Fruit fly (Drosophila melanogaster): ENCODE data around the gene CG14322.

CG14322 gene

DNA sequence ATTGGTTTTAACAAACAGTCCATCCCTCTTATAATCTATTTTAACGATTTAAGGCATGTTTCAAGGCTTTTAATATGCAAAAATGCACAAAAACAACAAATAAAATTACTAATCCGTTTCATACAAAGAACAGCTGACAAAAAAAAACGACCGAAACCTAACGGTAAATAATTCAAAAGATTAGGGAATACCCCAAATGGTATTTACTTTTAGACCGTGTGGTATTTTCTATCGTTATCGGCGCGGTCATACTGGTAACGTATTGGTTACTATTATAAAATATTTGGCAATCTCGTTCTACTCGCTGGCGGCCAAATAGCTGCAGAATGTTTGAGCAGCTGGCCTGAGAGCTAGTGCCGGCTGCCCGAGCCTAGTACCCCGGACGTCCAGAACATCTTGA lies 41.6 kb upstream of the CG14322 start, which contains the start of gene sll (continued):
- no peak for TF ChIP-seq pan (optimal IDR thresholded peaks at IDR 0.05)
- TF ChIP-seq pan (GFP tag; optimal IDR thresholded peaks at IDR 0.05 in 1 of 2, IDR thresholded peaks at IDR 0.05 in 1 of 2), result no peak
- no peak for TF ChIP-seq pnt (GFP tag; optimal IDR thresholded peaks at IDR 0.05)
- TF ChIP-seq CG13775 (GFP tag; optimal IDR thresholded peaks at IDR 0.05), result no peak
- TF ChIP-seq Oli (tag; optimal IDR thresholded peaks at IDR 0.05), result no peak
- TF ChIP-seq grn (GFP tag; optimal IDR thresholded peaks at IDR 0.05), result no peak
- no peak for TF ChIP-seq Nf-YC (tag; optimal IDR thresholded peaks at IDR 0.05)
- no peak for TF ChIP-seq tx (GFP tag; optimal IDR thresholded peaks at IDR 0.05)
- TF ChIP-seq bab2 (GFP tag; optimal IDR thresholded peaks at IDR 0.05), result no peak
- TF ChIP-seq Mrtf (GFP tag; IDR thresholded peaks at IDR 0.05), result no peak
- no peak for TF ChIP-seq tap (tag; optimal IDR thresholded peaks at IDR 0.05)
- TF ChIP-seq Side (GFP tag; optimal IDR thresholded peaks at IDR 0.05), result no peak
- no peak for TF ChIP-seq CG17568 (GFP tag; optimal IDR thresholded peaks at IDR 0.05)
- TF ChIP-seq Six4 (GFP tag; optimal IDR thresholded peaks at IDR 0.05), result no peak
- no peak for TF ChIP-seq CG2712 (tag; optimal IDR thresholded peaks at IDR 0.05)
- peak; percentile 27 for TF ChIP-seq gem (tag; optimal IDR thresholded peaks at IDR 0.05)
- no peak for TF ChIP-seq zfh1 (GFP tag; IDR thresholded peaks at IDR 0.05)
- TF ChIP-seq Awh (GFP tag; IDR thresholded peaks at IDR 0.05), result no peak
- TF ChIP-seq CG10543 (GFP tag; optimal IDR thresholded peaks at IDR 0.05), result no peak
- TF ChIP-seq ac (GFP tag; optimal IDR thresholded peaks at IDR 0.05), result no peak
- no peak for TF ChIP-seq CG6765 (GFP tag; optimal IDR thresholded peaks at IDR 0.05)
- no peak for TF ChIP-seq bowl (GFP tag; IDR thresholded peaks at IDR 0.05)
- TF ChIP-seq CG9215 (GFP tag; IDR thresholded peaks at IDR 0.05), result no peak
- TF ChIP-seq ssp (GFP tag; IDR thresholded peaks at IDR 0.05), result no peak
- TF ChIP-seq CG6813 (GFP tag; optimal IDR thresholded peaks at IDR 0.05), result no peak
- TF ChIP-seq CG10654 (GFP tag; optimal IDR thresholded peaks at IDR 0.05), result no peak
- no peak for TF ChIP-seq scrt (GFP tag; optimal IDR thresholded peaks at IDR 0.05)
- TF ChIP-seq dmrt11E (tag; optimal IDR thresholded peaks at IDR 0.05), result no peak
- no peak for TF ChIP-seq CG12659 (GFP tag; optimal IDR thresholded peaks at IDR 0.05)
- no peak for TF ChIP-seq CG8388 (GFP tag; optimal IDR thresholded peaks at IDR 0.05)
- no peak for TF ChIP-seq NK7.1 (GFP tag; optimal IDR thresholded peaks at IDR 0.05)
- TF ChIP-seq ara (GFP tag; IDR thresholded peaks at IDR 0.05), result no peak
- TF ChIP-seq CG10979 (tag; optimal IDR thresholded peaks at IDR 0.05), result peak; percentile 7
- TF ChIP-seq dan (GFP tag; IDR thresholded peaks at IDR 0.05), result no peak
- TF ChIP-seq crc (GFP tag; optimal IDR thresholded peaks at IDR 0.05), result no peak
- TF ChIP-seq CG10462 (GFP tag; optimal IDR thresholded peaks at IDR 0.05), result no peak
- TF ChIP-seq CG3065 (GFP tag; optimal IDR thresholded peaks at IDR 0.05), result no peak
- no peak for TF ChIP-seq CG3407 (GFP tag; optimal IDR thresholded peaks at IDR 0.05)
- TF ChIP-seq CG14667 (GFP tag; IDR thresholded peaks at IDR 0.05), result no peak
- no peak for TF ChIP-seq slp2 (GFP tag; optimal IDR thresholded peaks at IDR 0.05)
- no peak for TF ChIP-seq CG17612 (GFP tag; IDR thresholded peaks at IDR 0.05)
- no peak for TF ChIP-seq CG42726 (GFP tag; IDR thresholded peaks at IDR 0.05; ENCODE audit: partially characterized antibody)
- TF ChIP-seq gt (GFP tag; IDR thresholded peaks at IDR 0.05), result no peak
- TF ChIP-seq otp (GFP tag; IDR thresholded peaks at IDR 0.05), result no peak
- TF ChIP-seq CG11504 (tag; optimal IDR thresholded peaks at IDR 0.05), result no peak
- no peak for TF ChIP-seq CG6654 (GFP tag; optimal IDR thresholded peaks at IDR 0.05)
- no peak for TF ChIP-seq unc-4 (GFP tag; IDR thresholded peaks at IDR 0.05; ENCODE audit: partially characterized antibody)
- TF ChIP-seq Adf1 (GFP tag; IDR thresholded peaks at IDR 0.05), result no peak
- no peak for TF ChIP-seq Dbx (GFP tag; IDR thresholded peaks at IDR 0.05)
- no peak for TF ChIP-seq CG9932 (GFP tag; IDR thresholded peaks at IDR 0.05)
- no peak for TF ChIP-seq Gug (GFP tag; IDR thresholded peaks at IDR 0.05)
- TF ChIP-seq CG3838 (GFP tag; optimal IDR thresholded peaks at IDR 0.05), result no peak
- peak; percentile 25 for TF ChIP-seq phol (tag; optimal IDR thresholded peaks at IDR 0.05)
